Fruit fly (Drosophila melanogaster): ENCODE data around the gene CG10646.

The CG10646 gene

DNA sequence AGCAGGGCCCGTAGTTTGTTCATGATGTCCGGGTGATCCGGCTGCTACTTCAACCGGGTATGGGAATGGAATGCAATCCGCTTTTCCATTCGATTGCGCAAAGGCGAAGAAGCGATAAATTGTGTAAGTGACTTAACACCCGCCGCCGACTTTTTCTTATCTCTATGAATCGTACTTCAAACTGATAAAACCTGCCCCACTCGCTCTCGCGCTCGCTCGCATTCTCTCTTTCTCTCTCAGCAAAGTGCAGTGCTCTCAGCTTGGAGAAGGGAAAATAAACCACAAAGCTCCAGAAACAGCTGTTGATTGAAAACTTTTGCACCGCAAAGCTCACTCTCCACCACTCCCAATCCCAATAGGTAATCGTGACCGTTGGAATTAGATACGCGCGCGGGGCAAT is 13.7 kb downstream of the CG10646 start (continued):
- TF ChIP-seq CG15514 (GFP tag; optimal IDR thresholded peaks at IDR 0.05) = no peak
- no peak for TF ChIP-seq Opbp (GFP tag; IDR thresholded peaks at IDR 0.05; ENCODE audit: partially characterized antibody)
- TF ChIP-seq CG2889 (GFP tag; IDR thresholded peaks at IDR 0.05) = no peak
- TF ChIP-seq Myb (GFP tag; optimal IDR thresholded peaks at IDR 0.05) = no peak
- TF ChIP-seq al (GFP tag; IDR thresholded peaks at IDR 0.05) = no peak
- TF ChIP-seq luna (GFP tag; optimal IDR thresholded peaks at IDR 0.05) = no peak
- no peak for TF ChIP-seq CG7963 (GFP tag; IDR thresholded peaks at IDR 0.05; ENCODE audit: partially characterized antibody)
- TF ChIP-seq otp (GFP tag; IDR thresholded peaks at IDR 0.05) = 0 out of 3 replicates have a peak, but pooled peaks have one; percentile 5
- no peak for TF ChIP-seq wor (GFP tag; IDR thresholded peaks at IDR 0.05)
- no peak for TF ChIP-seq CG6683 (GFP tag; optimal IDR thresholded peaks at IDR 0.05)
- no peak for TF ChIP-seq ash1 (GFP tag; optimal IDR thresholded peaks at IDR 0.05)
- TF ChIP-seq br (optimal IDR thresholded peaks at IDR 0.05) = no peak
- no peak for TF ChIP-seq Hsf (GFP tag; optimal IDR thresholded peaks at IDR 0.05)
- no peak for TF ChIP-seq CG4404 (GFP tag; IDR thresholded peaks at IDR 0.05)
- no peak for TF ChIP-seq gem (tag; optimal IDR thresholded peaks at IDR 0.05)
- TF ChIP-seq Pdp1 (GFP tag; optimal IDR thresholded peaks at IDR 0.05) = peak in 1 of 2 experiments; percentile 97
- TF ChIP-seq CG12744 (GFP tag; optimal IDR thresholded peaks at IDR 0.05) = no peak
- no peak for TF ChIP-seq CG3847 (GFP tag; IDR thresholded peaks at IDR 0.05)
- no peak for TF ChIP-seq CkIIα-i1 (GFP tag; IDR thresholded peaks at IDR 0.05)
- no peak for TF ChIP-seq CG6254 (GFP tag; optimal IDR thresholded peaks at IDR 0.05)
- TF ChIP-seq corto (GFP tag; optimal IDR thresholded peaks at IDR 0.05) = peak; percentile 12
- no peak for TF ChIP-seq HLH4C (GFP tag; IDR thresholded peaks at IDR 0.05; ENCODE audit: partially characterized antibody)
- TF ChIP-seq disco-r (GFP tag; optimal IDR thresholded peaks at IDR 0.05) = no peak
- TF ChIP-seq CG8924 (tag; optimal IDR thresholded peaks at IDR 0.05) = no peak
- TF ChIP-seq wek (GFP tag; optimal IDR thresholded peaks at IDR 0.05) = no peak
- peak; percentile 59 for TF ChIP-seq yki (optimal IDR thresholded peaks at IDR 0.05)
- no peak for TF ChIP-seq sr (GFP tag; IDR thresholded peaks at IDR 0.05)
- no peak for TF ChIP-seq en (GFP tag; optimal IDR thresholded peaks at IDR 0.05)
- no peak for TF ChIP-seq cg (GFP tag; optimal IDR thresholded peaks at IDR 0.05)
- TF ChIP-seq CTCF (GFP tag; optimal IDR thresholded peaks at IDR 0.05) = no peak
- TF ChIP-seq CG17612 (GFP tag; IDR thresholded peaks at IDR 0.05) = no peak
- TF ChIP-seq onecut (GFP tag; IDR thresholded peaks at IDR 0.05) = no peak
- no peak for TF ChIP-seq CG10274 (GFP tag; optimal IDR thresholded peaks at IDR 0.05)
- TF ChIP-seq chn (GFP tag; optimal IDR thresholded peaks at IDR 0.05) = no peak
- TF ChIP-seq wdn (GFP tag; IDR thresholded peaks at IDR 0.05) = no peak
- TF ChIP-seq Dfd (GFP tag; optimal IDR thresholded peaks at IDR 0.05) = no peak
- TF ChIP-seq sc (optimal IDR thresholded peaks at IDR 0.05) = no peak
- TF ChIP-seq sc (GFP tag; optimal IDR thresholded peaks at IDR 0.05) = no peak
- TF ChIP-seq CG30403 (GFP tag; optimal IDR thresholded peaks at IDR 0.05) = no peak
- no peak for TF ChIP-seq vvl (GFP tag; IDR thresholded peaks at IDR 0.05)
- TF ChIP-seq CG17385 (GFP tag; optimal IDR thresholded peaks at IDR 0.05) = peak; percentile 2
- no peak for TF ChIP-seq CG3995 (GFP tag; optimal IDR thresholded peaks at IDR 0.05)
- no peak for TF ChIP-seq CG32767 (GFP tag; IDR thresholded peaks at IDR 0.05)
- peak; percentile 43 for TF ChIP-seq nom (GFP tag; optimal IDR thresholded peaks at IDR 0.05)
- no peak for TF ChIP-seq tll (GFP tag; optimal IDR thresholded peaks at IDR 0.05)
- no peak for TF ChIP-seq caup (GFP tag; optimal IDR thresholded peaks at IDR 0.05; ENCODE audit: severe bottlenecking)
- no peak for TF ChIP-seq CG14710 (tag; optimal IDR thresholded peaks at IDR 0.05)
- TF ChIP-seq pita (GFP tag; optimal IDR thresholded peaks at IDR 0.05) = no peak
- no peak for TF ChIP-seq ase (GFP tag; IDR thresholded peaks at IDR 0.05)
- TF ChIP-seq D (optimal IDR thresholded peaks at IDR 0.05) = no peak
- no peak for TF ChIP-seq D (GFP tag; optimal IDR thresholded peaks at IDR 0.05)
- no peak for TF ChIP-seq CG8388 (GFP tag; optimal IDR thresholded peaks at IDR 0.05)
- TF ChIP-seq MBD-R2 (GFP tag; IDR thresholded peaks at IDR 0.05) = no peak
